Worm (Caenorhabditis elegans) whole organism, young adult: Measurements from ENCODE around the gene Y22D7AL.6.

Experiments
- B0261.1 ChIP-seq: sonication (generic microtip); optimal IDR thresholded peaks from 2 replicates; lab custom pipeline; 2016; ENCODE audit warnings: mild to moderate bottlenecking, missing genetic modification characterization, moderate library complexity, missing compliant biosample characterization
- B0336.3 ChIP-seq: fragments of 200-800 bp; sonication (Bioruptor generic); IDR thresholded peaks from 2 replicates; pipeline ENCODE4 v1.3.6; 2022; ENCODE audit warnings: missing genetic modification characterization, missing compliant biosample characterization
- C17E4.6 ChIP-seq: fragments of 200-800 bp; sonication (Bioruptor generic); IDR thresholded peaks from 2 replicates; pipeline ENCODE4 v1.3.6; 2022; ENCODE audit warnings: missing genetic modification reagents, missing genetic modification characterization, missing compliant biosample characterization
- D2030.7 ChIP-seq: fragments of 200-800 bp; sonication (Bioruptor generic); IDR thresholded peaks from 2 replicates; pipeline ENCODE4 v1.3.6; 2022; ENCODE audit warnings: missing genetic modification reagents, missing genetic modification characterization, missing compliant biosample characterization
- F22D6.2 ChIP-seq: sonication (generic microtip); optimal IDR thresholded peaks from 2 replicates; lab custom pipeline; 2016; ENCODE audit warnings: mild to moderate bottlenecking, missing genetic modification characterization, missing compliant biosample characterization
- F37B4.10 ChIP-seq: fragments of 200-800 bp; sonication (Bioruptor generic); IDR thresholded peaks from 2 replicates; pipeline ENCODE4 v1.3.6; 2022; ENCODE audit warnings: missing genetic modification characterization, missing compliant biosample characterization
- F55B11.4 ChIP-seq: sonication (generic microtip); optimal IDR thresholded peaks from 2 replicates; lab custom pipeline; 2016; ENCODE audit warnings: missing compliant biosample characterization, missing genetic modification characterization, borderline replicate concordance; ENCODE audit not compliant: insufficient read depth
- F57C9.4 ChIP-seq: sonication (generic microtip); optimal IDR thresholded peaks from 2 replicates; lab custom pipeline; 2017; ENCODE audit warnings: mild to moderate bottlenecking, missing genetic modification characterization, missing compliant biosample characterization
- T07F8.4 ChIP-seq: sonication (generic microtip); optimal IDR thresholded peaks from 2 replicates; lab custom pipeline; 2016; ENCODE audit warnings: mild to moderate bottlenecking, missing genetic modification characterization, moderate library complexity, missing compliant biosample characterization
- Y67H2A.10 ChIP-seq: fragments of 200-800 bp; sonication (Bioruptor generic); conservative IDR thresholded peaks from 2 replicates; pipeline ENCODE4 v1.3.6; 2022; ENCODE audit warnings: missing genetic modification reagents, missing genetic modification characterization, missing compliant biosample characterization
- akir-1 ChIP-seq: fragments of 200-800 bp; sonication (Bioruptor generic); optimal IDR thresholded peaks from 2 replicates; lab custom pipeline; 2018; ENCODE audit warnings: mild to moderate bottlenecking, missing genetic modification characterization, moderate library complexity, missing compliant biosample characterization
- aptf-3 ChIP-seq: fragments of 200-800 bp; sonication (Bioruptor generic); IDR thresholded peaks from 2 replicates; pipeline ENCODE4 v1.3.6; 2022; ENCODE audit warnings: missing genetic modification characterization, missing compliant biosample characterization
- atf-7 ChIP-seq: sonication (generic microtip); optimal IDR thresholded peaks from 2 replicates; lab custom pipeline; 2017; ENCODE audit warnings: mild to moderate bottlenecking, missing genetic modification characterization, missing compliant biosample characterization
- bed-1 ChIP-seq: fragments of 200-800 bp; sonication (Bioruptor generic); IDR thresholded peaks from 2 replicates; pipeline ENCODE4 v1.3.6; 2022; ENCODE audit warnings: missing genetic modification reagents, missing genetic modification characterization, missing compliant biosample characterization
- bed-2 ChIP-seq: fragments of 200-800 bp; sonication (Bioruptor generic); IDR thresholded peaks from 2 replicates; pipeline ENCODE4 v1.3.6; 2022; ENCODE audit warnings: missing genetic modification reagents, missing genetic modification characterization, missing compliant biosample characterization
- cebp-2 ChIP-seq: fragments of 200-800 bp; sonication (Bioruptor generic); IDR thresholded peaks from 2 replicates; pipeline ENCODE4 v1.3.6; 2022; ENCODE audit warnings: missing genetic modification characterization, missing compliant biosample characterization
- ceh-100 ChIP-seq: fragments of 200-800 bp; sonication (Bioruptor generic); IDR thresholded peaks from 2 replicates; pipeline ENCODE4 v1.3.6; 2022; ENCODE audit warnings: missing genetic modification reagents, missing genetic modification characterization, missing compliant biosample characterization
- ceh-58 ChIP-seq: fragments of 200-800 bp; sonication (Bioruptor generic); IDR thresholded peaks from 2 replicates; pipeline ENCODE4 v1.3.6; 2022; ENCODE audit warnings: missing genetic modification characterization, missing compliant biosample characterization
- die-1 ChIP-seq: sonication (generic microtip); optimal IDR thresholded peaks from 2 replicates; lab custom pipeline; 2016; ENCODE audit warnings: missing genotype, mild to moderate bottlenecking, missing genetic modification characterization, missing compliant biosample characterization
- dox-1 ChIP-seq: fragments of 200-800 bp; sonication (Bioruptor generic); IDR thresholded peaks from 2 replicates; pipeline ENCODE4 v1.3.6; 2022; ENCODE audit warnings: missing genetic modification reagents, missing genetic modification characterization, missing compliant biosample characterization
- dpff-1 ChIP-seq: sonication (generic microtip); optimal IDR thresholded peaks from 2 replicates; lab custom pipeline; 2017; ENCODE audit warnings: mild to moderate bottlenecking, missing genetic modification characterization, missing compliant biosample characterization
- egl-18 ChIP-seq: fragments of 200-800 bp; sonication (Bioruptor generic); IDR thresholded peaks from 2 replicates; pipeline ENCODE4 v1.3.6; 2022; ENCODE audit warnings: missing genetic modification reagents, missing genetic modification characterization, missing compliant biosample characterization
- ets-4 ChIP-seq: fragments of 200-800 bp; sonication (Bioruptor generic); optimal IDR thresholded peaks from 2 replicates; lab custom pipeline; 2018; ENCODE audit warnings: mild to moderate bottlenecking, missing genetic modification characterization, missing compliant biosample characterization
- fkh-3 ChIP-seq: sonication (generic microtip); optimal IDR thresholded peaks from 2 replicates; lab custom pipeline; 2016; ENCODE audit warnings: mild to moderate bottlenecking, missing genetic modification characterization, missing compliant biosample characterization
- gei-17 ChIP-seq: fragments of 200-800 bp; sonication (Bioruptor generic); optimal IDR thresholded peaks from 2 replicates; lab custom pipeline; 2018; ENCODE audit warnings: mild to moderate bottlenecking, missing genetic modification characterization, missing compliant biosample characterization
- him-1 ChIP-seq: sonication (generic microtip); optimal IDR thresholded peaks from 2 replicates; lab custom pipeline; 2016; ENCODE audit warnings: missing genotype, missing genetic modification reagents, missing genetic modification characterization, missing compliant biosample characterization
- hmg-20 ChIP-seq: fragments of 200-800 bp; sonication (Bioruptor generic); IDR thresholded peaks from 2 replicates; pipeline ENCODE4 v1.3.6; 2022; ENCODE audit warnings: missing genetic modification reagents, missing genetic modification characterization, missing compliant biosample characterization
- hsf-1 ChIP-seq: fragments of 200-800 bp; sonication (Bioruptor generic); IDR thresholded peaks from 2 replicates; pipeline ENCODE4 v1.3.6; 2022; ENCODE audit warnings: missing genetic modification reagents, missing genetic modification characterization, missing compliant biosample characterization
- let-607 ChIP-seq, 2 experiments: fragments of 200-800 bp in 1 of 2; sonication (Bioruptor generic) in 1 of 2; sonication (generic microtip) in 1 of 2; optimal IDR thresholded peaks; 2 replicates each; lab custom pipeline; 2016 to 2018; ENCODE audit warnings: mild to moderate bottlenecking in 2 of 2, missing compliant biosample characterization in 2 of 2, missing genetic modification characterization in 2 of 2, moderate library complexity in 2 of 2, missing genotype in 1 of 2
- lsl-1 ChIP-seq: fragments of 200-800 bp; sonication (Bioruptor generic); optimal IDR thresholded peaks from 2 replicates; lab custom pipeline; 2018; ENCODE audit warnings: mild to moderate bottlenecking, missing genetic modification characterization, moderate library complexity, missing compliant biosample characterization
- madf-6 ChIP-seq: fragments of 200-800 bp; sonication (Bioruptor generic); IDR thresholded peaks from 2 replicates; pipeline ENCODE4 v1.3.6; 2022; ENCODE audit warnings: missing genetic modification reagents, missing genetic modification characterization, missing compliant biosample characterization
- nfya-2 ChIP-seq: fragments of 200-800 bp; sonication (Bioruptor generic); IDR thresholded peaks from 2 replicates; pipeline ENCODE4 v1.3.6; 2022; ENCODE audit warnings: missing genetic modification reagents, missing genetic modification characterization, missing compliant biosample characterization
- nfyb-1 ChIP-seq: fragments of 200-800 bp; sonication (Bioruptor generic); IDR thresholded peaks from 2 replicates; pipeline ENCODE4 v1.3.6; 2022; ENCODE audit warnings: missing genetic modification reagents, missing genetic modification characterization, missing compliant biosample characterization
- nhr-80 ChIP-seq: sonication (generic microtip); optimal IDR thresholded peaks from 2 replicates; lab custom pipeline; 2016; ENCODE audit warnings: missing genetic modification characterization, missing compliant biosample characterization
- nhr-90 ChIP-seq: sonication (generic microtip); optimal IDR thresholded peaks from 2 replicates; lab custom pipeline; 2016; ENCODE audit warnings: missing genotype, mild to moderate bottlenecking, missing genetic modification characterization, missing compliant biosample characterization
- rec-8 ChIP-seq, 2 experiments: sonication (generic microtip); optimal IDR thresholded peaks; 2 replicates each; lab custom pipeline; 2016; ENCODE audit warnings: mild to moderate bottlenecking in 2 of 2, missing genetic modification characterization in 2 of 2, missing genetic modification reagents in 2 of 2, missing genotype in 2 of 2, missing biosample characterization in 1 of 2, missing compliant biosample characterization in 1 of 2, moderate library complexity in 1 of 2
- sdz-38 ChIP-seq: sonication (generic microtip); optimal IDR thresholded peaks from 2 replicates; lab custom pipeline; 2016; ENCODE audit warnings: missing genotype, missing genetic modification characterization, missing compliant biosample characterization
- sea-2 ChIP-seq: fragments of 200-800 bp; sonication (Bioruptor generic); IDR thresholded peaks from 2 replicates; pipeline ENCODE4 v1.3.6; 2022; ENCODE audit warnings: missing genetic modification characterization, missing compliant biosample characterization
- snpc-1.3 ChIP-seq: sonication (generic microtip); optimal IDR thresholded peaks from 2 replicates; lab custom pipeline; 2017; ENCODE audit warnings: missing genetic modification characterization, mild to moderate bottlenecking, missing compliant biosample characterization, antibody characterized with exemption, moderate library complexity, missing genotype, missing genetic modification reagents; ENCODE audit not compliant: insufficient read depth
- snpc-3.4 ChIP-seq: sonication (generic microtip); optimal IDR thresholded peaks from 2 replicates; lab custom pipeline; 2017; ENCODE audit warnings: missing genetic modification characterization, mild to moderate bottlenecking, missing compliant biosample characterization, antibody characterized with exemption, moderate library complexity, missing genotype, missing genetic modification reagents
- snpc-4 ChIP-seq, 5 experiments: fragments of 150-350 bp in 1 of 5; sonication (generic microtip) in 4 of 5; optimal IDR thresholded peaks; 2 replicates each; lab custom pipeline; 2014 to 2018; ENCODE audit warnings: missing genetic modification characterization in 5 of 5, missing biosample characterization in 3 of 5, antibody characterized with exemption in 2 of 5, mild to moderate bottlenecking in 2 of 5, missing compliant biosample characterization in 2 of 5, missing genotype in 2 of 5, moderate library complexity in 2 of 5, missing genetic modification reagents in 1 of 5
- somi-1 ChIP-seq: fragments of 200-800 bp; sonication (Bioruptor generic); optimal IDR thresholded peaks from 2 replicates; lab custom pipeline; 2018; ENCODE audit warnings: mild to moderate bottlenecking, missing genetic modification characterization, missing compliant biosample characterization
- tbp1 ChIP-seq: fragments of 200-800 bp; sonication (Bioruptor generic); optimal IDR thresholded peaks from 2 replicates; lab custom pipeline; 2018; ENCODE audit warnings: mild to moderate bottlenecking, missing genetic modification characterization, missing compliant biosample characterization
- ztf-18 ChIP-seq: sonication (generic microtip); optimal IDR thresholded peaks from 2 replicates; lab custom pipeline; 2016; ENCODE audit warnings: missing genotype, mild to moderate bottlenecking, missing genetic modification characterization, missing compliant biosample characterization
- ztf-25 ChIP-seq: fragments of 200-800 bp; sonication (Bioruptor generic); IDR thresholded peaks from 2 replicates; pipeline ENCODE4 v1.3.6; 2022; ENCODE audit warnings: missing genetic modification reagents, missing genetic modification characterization, missing compliant biosample characterization

Y22D7AL.6 gene

DNA sequence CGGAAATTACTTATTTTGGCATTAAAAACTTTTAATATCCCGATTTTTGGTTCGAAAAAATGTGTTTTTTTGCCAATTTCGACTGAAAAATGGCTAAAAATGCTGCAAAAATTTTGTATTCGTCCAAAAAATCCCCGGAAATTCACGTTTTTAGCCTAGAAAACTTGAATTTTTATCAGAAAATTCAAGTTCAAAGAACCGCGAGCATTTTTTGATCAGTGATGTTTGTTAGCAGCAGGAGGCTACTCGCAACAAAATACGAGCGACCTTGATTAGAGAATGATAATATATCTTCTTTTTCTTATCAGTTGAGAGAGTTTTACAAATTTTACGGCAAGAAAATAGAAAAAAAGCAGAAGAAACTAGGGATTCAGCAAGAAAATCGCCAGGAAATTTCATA lies 17.6 kb downstream of the Y22D7AL.6 start:
- TF ChIP-seq die-1 (tag; lab: Kevin White, UChicago) (no peak), gei-17 (GFP tag; lab: Kevin White, UChicago) (no peak), F22D6.2 (no peak), him-1 (no peak), nfyb-1 (GFP tag; lab: Robert Waterston, UW) (peak; percentile 65), bed-2 (GFP tag; lab: Robert Waterston, UW) (no peak), nhr-80 (tag; lab: Kevin White, UChicago) (peak; percentile 48)

DNA sequence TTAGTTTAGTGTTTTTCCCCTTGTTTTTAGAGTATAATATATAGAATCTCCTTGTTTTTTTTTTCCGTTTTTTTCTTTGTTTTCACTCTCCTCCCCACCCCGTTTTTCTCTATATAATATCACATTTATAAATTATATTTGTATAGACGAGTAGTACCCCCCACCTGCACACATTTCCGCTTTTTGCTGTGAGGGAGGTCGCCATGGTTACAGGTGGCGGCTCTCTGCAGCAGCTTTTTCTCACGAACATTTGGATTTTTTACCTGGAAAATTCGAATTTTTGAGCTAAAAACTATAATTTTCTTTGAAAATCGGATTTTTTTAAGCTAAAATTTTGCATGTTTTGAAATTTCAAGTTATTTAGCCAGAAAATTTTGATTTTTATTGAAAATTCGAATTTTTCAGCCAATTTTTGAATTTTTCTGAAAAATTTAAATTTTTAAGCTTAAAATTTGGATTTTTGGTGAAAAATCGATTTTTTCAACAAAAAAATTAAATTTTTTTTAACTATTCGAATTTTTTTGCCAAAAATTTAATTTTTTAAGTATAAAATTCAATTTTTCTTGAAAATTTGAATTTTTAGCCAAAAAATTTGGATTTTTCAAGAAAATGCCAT lies 21.0 kb downstream of the Y22D7AL.6 start:
- TF ChIP-seq aptf-3 (GFP tag; lab: Robert Waterston, UW) (peak; percentile 82; the same call in 1 of the 2 replicates), dpff-1 (tag; lab: Kevin White, UChicago) (peak; percentile 56), hmg-20 (0 out of 2 replicates have a peak, but pooled peaks have one; percentile 19), him-1 (no peak), snpc-4 (GFP tag; optimal IDR thresholded peaks at IDR 0.05; lab: Kevin White, UChicago) (no peak), snpc-4 (tag; optimal IDR thresholded peaks at IDR 0.05; lab: Kevin White, UChicago) (no peak), gei-17 (GFP tag; lab: Kevin White, UChicago) (no peak), cebp-2 (GFP tag; lab: Robert Waterston, UW) (no peak), hsf-1 (GFP tag; lab: Robert Waterston, UW) (peak; percentile 78), Y67H2A.10 (GFP tag; lab: Robert Waterston, UW) (no peak), madf-6 (GFP tag; lab: Robert Waterston, UW) (peak; percentile 66), B0336.3 (peak; percentile 79), ceh-58 (GFP tag; lab: Robert Waterston, UW) (no peak), akir-1 (GFP tag; lab: Kevin White, UChicago) (no peak), let-607 (tag; optimal IDR thresholded peaks at IDR 0.05; lab: Kevin White, UChicago) (no peak), rec-8 (tag; optimal IDR thresholded peaks at IDR 0.05; lab: Kevin White, UChicago) (no peak), nhr-90 (tag; lab: Kevin White, UChicago) (peak; percentile 28), ztf-18 (tag; lab: Kevin White, UChicago) (peak; percentile 31), B0261.1 (tag; lab: Kevin White, UChicago) (peak; percentile 21), sea-2 (GFP tag; lab: Robert Waterston, UW) (no peak), atf-7 (tag; lab: Kevin White, UChicago) (peak; percentile 66), bed-1 (GFP tag; lab: Robert Waterston, UW) (0 out of 2 replicates have a peak, but pooled peaks have one; percentile 26), egl-18 (GFP tag; lab: Robert Waterston, UW) (no peak), F37B4.10 (no peak), D2030.7 (GFP tag; lab: Robert Waterston, UW) (no peak), somi-1 (GFP tag; lab: Kevin White, UChicago) (no peak), snpc-1.3 (tag; lab: Kevin White, UChicago) (no peak), fkh-3 (peak; percentile 87), lsl-1 (GFP tag; lab: Kevin White, UChicago) (peak; percentile 52), C17E4.6 (GFP tag; lab: Robert Waterston, UW) (no peak; the same call in 1 of the 2 replicates), F55B11.4 (tag; lab: Kevin White, UChicago) (no peak), ztf-25 (GFP tag; lab: Robert Waterston, UW) (peak; percentile 67; the same call in 1 of the 2 replicates), F57C9.4 (tag; lab: Kevin White, UChicago) (peak; percentile 36), ceh-100 (GFP tag; lab: Robert Waterston, UW) (peak; percentile 25; the same call in 1 of the 2 replicates), ets-4 (GFP tag; lab: Kevin White, UChicago) (no peak), tbp1 (peak; percentile 36), sdz-38 (tag; lab: Kevin White, UChicago) (no peak), T07F8.4 (tag; lab: Kevin White, UChicago) (peak; percentile 14), nfya-2 (GFP tag; lab: Robert Waterston, UW) (0 out of 2 replicates have a peak, but pooled peaks have one; percentile 3), snpc-3.4 (tag; lab: Kevin White, UChicago) (no peak), dox-1 (GFP tag; lab: Robert Waterston, UW) (peak; percentile 50; the same call in 1 of the 2 replicates)
